Worm (Caenorhabditis elegans): Measurements from ENCODE around the gene lact-8.

lact-8 gene

DNA sequence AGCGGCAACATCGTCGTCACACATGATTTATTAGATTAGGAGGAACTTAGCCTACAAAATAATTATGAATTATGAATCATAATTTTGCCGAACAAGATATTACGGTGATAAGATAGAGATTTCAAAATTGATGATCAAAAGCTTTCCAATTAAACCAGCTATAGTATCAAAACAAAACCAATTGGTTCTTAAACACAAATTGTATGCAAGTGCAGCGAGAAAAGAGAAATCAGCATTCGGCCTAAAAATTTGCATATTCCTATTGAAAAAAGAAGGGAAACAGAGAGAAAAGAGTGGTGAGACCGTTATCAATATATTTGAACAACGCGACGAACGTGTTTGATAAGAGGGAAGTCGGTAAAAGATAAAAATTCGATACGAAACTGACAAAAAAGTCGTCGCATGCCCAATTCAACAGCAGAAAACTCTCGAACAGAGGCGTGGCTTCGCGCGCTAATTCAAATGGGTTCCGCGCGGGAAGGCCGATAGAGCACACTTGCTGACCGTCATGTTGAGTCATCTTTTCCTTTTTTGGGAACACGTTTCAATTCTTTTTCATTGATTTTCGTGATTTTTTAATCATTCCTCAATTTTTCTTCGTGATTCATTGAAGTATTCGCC is 15.2 kb downstream of the lact-8 start, which contains the start of gene act-2 (continued):
- TF ChIP-seq nhr-23 (tag; optimal IDR thresholded peaks at IDR 0.05) (peak; percentile 78), ceh-9 (tag; optimal IDR thresholded peaks at IDR 0.05) (no peak), pha-4 (tag; optimal IDR thresholded peaks at IDR 0.05) (peak; percentile 75), ZK546.5 (tag; optimal IDR thresholded peaks at IDR 0.05) (no peak), ceh-82 (tag; optimal IDR thresholded peaks at IDR 0.05) (no peak), lsy-12 (tag; optimal IDR thresholded peaks at IDR 0.05) (no peak), mml-1 (tag; optimal IDR thresholded peaks at IDR 0.05) (no peak), mdl-1 (tag; optimal IDR thresholded peaks at IDR 0.05) (no peak), ceh-28 (tag; optimal IDR thresholded peaks at IDR 0.05) (peak; percentile 9), sea-2 (GFP tag; optimal IDR thresholded peaks at IDR 0.05) (no peak), nhr-67 (tag; optimal IDR thresholded peaks at IDR 0.05) (no peak), daf-12 (tag; optimal IDR thresholded peaks at IDR 0.05) (no peak), nhr-43 (tag; optimal IDR thresholded peaks at IDR 0.05; ENCODE audit: poor library complexity, severe bottlenecking) (no peak), skn-1 (tag; optimal IDR thresholded peaks at IDR 0.05) (peak; percentile 23), nhr-11 (tag; optimal IDR thresholded peaks at IDR 0.05) (no peak), snpc-4 (tag; optimal IDR thresholded peaks at IDR 0.05) (peak; percentile 73), elt-1 (tag; optimal IDR thresholded peaks at IDR 0.05) (peak; percentile 20), egl-27 (tag; optimal IDR thresholded peaks at IDR 0.05) (no peak), elt-3 (tag; optimal IDR thresholded peaks at IDR 0.05) (peak in 1 of 3 experiments; percentile 32), ztf-4 (tag; optimal IDR thresholded peaks at IDR 0.05) (no peak), eor-1 (tag; optimal IDR thresholded peaks at IDR 0.05) (no peak), nhr-12 (tag; optimal IDR thresholded peaks at IDR 0.05) (no peak), hmg-11 (tag; optimal IDR thresholded peaks at IDR 0.05) (peak; percentile 36)

- TF ChIP-seq elt-3 (tag; optimal IDR thresholded peaks at IDR 0.05), result no peak
- TF ChIP-seq snpc-4 (tag; optimal IDR thresholded peaks at IDR 0.05), result no peak
- no peak for TF ChIP-seq lin-15B (tag; optimal IDR thresholded peaks at IDR 0.05)
- TF ChIP-seq nhr-25 (tag; optimal IDR thresholded peaks at IDR 0.05), result peak; percentile 72
- TF ChIP-seq elt-2 (tag; optimal IDR thresholded peaks at IDR 0.05), result peak; percentile 52
- TF ChIP-seq pha-4 (tag; optimal IDR thresholded peaks at IDR 0.05), result peak; percentile 32
- TF ChIP-seq ceh-16 (tag; optimal IDR thresholded peaks at IDR 0.05), result no peak
- no peak for TF ChIP-seq fos-1 (tag; optimal IDR thresholded peaks at IDR 0.05)
- no peak for TF ChIP-seq fkh-2 (tag; optimal IDR thresholded peaks at IDR 0.05)
- TF ChIP-seq mdl-1 (tag; optimal IDR thresholded peaks at IDR 0.05), result no peak
- TF ChIP-seq fkh-10 (GFP tag; optimal IDR thresholded peaks at IDR 0.05), result no peak
- TF ChIP-seq ama-1 (optimal IDR thresholded peaks at IDR 0.05), result peak; percentile 94
- no peak for TF ChIP-seq nhr-77 (tag; optimal IDR thresholded peaks at IDR 0.05)
- TF ChIP-seq nfya-1 (tag; optimal IDR thresholded peaks at IDR 0.05; ENCODE audit: insufficient read depth), result no peak
- peak; percentile 8 for TF ChIP-seq egl-5 (tag; optimal IDR thresholded peaks at IDR 0.05)
- TF ChIP-seq R02D3.7 (tag; optimal IDR thresholded peaks at IDR 0.05), result no peak
- TF ChIP-seq ceh-28 (tag; optimal IDR thresholded peaks at IDR 0.05), result no peak
- no peak for TF ChIP-seq nhr-28 (tag; optimal IDR thresholded peaks at IDR 0.05)
- no peak for TF ChIP-seq sea-2 (GFP tag; optimal IDR thresholded peaks at IDR 0.05)
- peak; percentile 4 for TF ChIP-seq jun-1 (tag; optimal IDR thresholded peaks at IDR 0.05)
These were observed 17.0 kb downstream of the lact-8 start for ce11 chrV:11076403-11076802.

DNA sequence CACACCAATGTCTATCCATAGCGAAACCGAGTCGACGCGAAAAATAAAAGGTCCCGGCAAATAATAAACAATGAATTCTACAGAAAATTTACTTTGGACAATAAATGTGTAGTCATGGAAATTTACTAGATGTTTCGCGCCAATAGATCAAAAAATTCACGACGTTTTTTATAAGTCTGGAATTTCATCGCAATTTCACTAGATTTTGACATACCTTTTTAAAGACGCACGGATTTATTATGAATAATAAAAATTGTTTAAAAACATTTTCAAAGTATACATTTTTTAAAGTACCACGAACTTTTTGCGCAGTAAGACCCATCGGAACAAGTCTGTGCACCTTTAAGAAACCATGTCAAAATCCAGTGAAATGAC is 17.4 kb downstream of the lact-8 start:
- no peak for TF ChIP-seq lin-39 (tag; optimal IDR thresholded peaks at IDR 0.05)
- TF ChIP-seq ceh-16 (tag; optimal IDR thresholded peaks at IDR 0.05), result no peak
- TF ChIP-seq tbx-2 (tag; optimal IDR thresholded peaks at IDR 0.05), result peak; percentile 34
- TF ChIP-seq egl-27 (tag; optimal IDR thresholded peaks at IDR 0.05), result no peak
- TF ChIP-seq nhr-43 (tag; optimal IDR thresholded peaks at IDR 0.05; ENCODE audit: poor library complexity, severe bottlenecking), result peak; percentile 14
- no peak for TF ChIP-seq ztf-11 (tag; optimal IDR thresholded peaks at IDR 0.05)
- TF ChIP-seq elt-2 (tag; optimal IDR thresholded peaks at IDR 0.05), result no peak
- TF ChIP-seq jun-1 (tag; optimal IDR thresholded peaks at IDR 0.05), result no peak
- TF ChIP-seq unc-39 (tag; optimal IDR thresholded peaks at IDR 0.05), result no peak
- no peak for TF ChIP-seq lsy-12 (tag; optimal IDR thresholded peaks at IDR 0.05)

Data from whole organism, L3 larva.